Worm (Caenorhabditis elegans): ENCODE data around the gene F26F4.9.

ce11 chrIII:4906896-4907295 is 5.4 kb downstream of the F26F4.9 start, which contains the start of gene rom-1:
- no peak for TF ChIP-seq nhr-76 (tag; optimal IDR thresholded peaks at IDR 0.05)
- no peak for TF ChIP-seq ztf-11 (tag; optimal IDR thresholded peaks at IDR 0.05)
- TF ChIP-seq elt-1 (tag; optimal IDR thresholded peaks at IDR 0.05; ENCODE audit: borderline replicate concordance, insufficient read depth), result no peak
- no peak for TF ChIP-seq cnd-1 (tag; optimal IDR thresholded peaks at IDR 0.05)
- TF ChIP-seq drap-1 (GFP tag; optimal IDR thresholded peaks at IDR 0.05), result no peak
- no peak for TF ChIP-seq nhr-12 (tag; optimal IDR thresholded peaks at IDR 0.05)
- no peak for TF ChIP-seq unc-62 (GFP tag; optimal IDR thresholded peaks at IDR 0.05)
- TF ChIP-seq sptf-1 (tag; optimal IDR thresholded peaks at IDR 0.05), result no peak
- TF ChIP-seq mep-1 (tag; optimal IDR thresholded peaks at IDR 0.05), result no peak
- no peak for TF ChIP-seq nhr-2 (tag; optimal IDR thresholded peaks at IDR 0.05)
- TF ChIP-seq tbx-8 (GFP tag; optimal IDR thresholded peaks at IDR 0.05), result no peak
- no peak for TF ChIP-seq unc-39 (tag; optimal IDR thresholded peaks at IDR 0.05)
- TF ChIP-seq unc-120 (tag; optimal IDR thresholded peaks at IDR 0.05; ENCODE audit: poor library complexity, severe bottlenecking), result no peak

Measured in whole organism, mixed stage, embryonic.